Worm (Caenorhabditis elegans): ENCODE measurements around the gene glb-29.

The glb-29 gene

DNA sequence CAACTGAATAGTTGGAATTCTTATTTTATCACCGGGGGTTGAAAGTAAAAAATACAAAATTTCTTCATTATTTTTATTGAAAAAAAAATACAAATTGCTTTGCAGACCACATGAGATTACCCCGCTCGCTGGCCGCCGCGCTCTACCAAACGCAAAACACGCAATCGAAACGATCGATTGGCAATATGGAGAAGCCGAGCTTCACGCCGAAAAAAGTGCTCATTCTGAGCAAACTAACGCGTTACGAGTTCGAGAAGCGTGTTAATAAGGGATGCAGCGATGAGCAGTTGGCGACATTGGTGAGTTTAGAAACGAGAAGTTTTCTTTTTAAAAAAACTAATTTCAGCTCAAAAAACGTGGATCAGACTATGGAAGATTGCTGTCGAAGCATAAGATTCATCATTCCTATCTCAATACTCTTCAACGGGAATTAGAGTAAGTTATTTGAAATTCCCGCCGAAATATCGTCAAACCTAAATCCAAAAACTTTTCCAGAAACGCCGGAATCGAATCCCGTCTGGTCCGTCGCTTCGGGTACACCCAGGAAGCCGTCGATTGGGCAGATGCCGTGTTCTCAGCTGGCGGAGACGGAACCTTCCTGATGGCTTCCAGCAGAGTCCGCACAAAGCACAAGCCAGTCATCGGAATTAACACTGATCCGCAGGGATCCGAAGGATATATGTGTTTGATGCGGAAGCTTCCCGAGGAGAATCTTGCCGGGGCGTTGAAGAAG, 46.7 kb downstream of the glb-29 start:
- no peak for TF ChIP-seq dao-5 (tag; optimal IDR thresholded peaks at IDR 0.05)
- TF ChIP-seq him-1 (tag; optimal IDR thresholded peaks at IDR 0.05), result no peak
- TF ChIP-seq W03F9.2 (tag; optimal IDR thresholded peaks at IDR 0.05), result no peak

DNA sequence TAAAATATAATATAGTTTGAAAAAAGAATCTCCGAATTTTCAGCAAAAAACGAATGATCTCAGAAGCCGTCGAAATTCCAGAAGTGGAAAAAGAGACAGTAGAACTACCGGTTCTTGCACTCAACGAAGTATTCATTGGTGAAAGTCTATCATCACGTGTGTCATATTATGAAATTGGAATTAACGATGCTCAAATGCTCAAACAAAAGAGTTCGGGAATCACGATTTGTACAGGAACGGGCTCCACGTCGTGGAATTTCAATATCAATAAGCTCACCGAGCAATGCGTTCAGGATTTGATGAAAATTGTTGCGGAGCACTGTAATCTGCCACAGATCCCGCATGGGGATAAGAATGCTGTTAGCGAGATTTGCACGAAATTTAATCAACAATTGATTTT, 49.4 kb downstream of the glb-29 start:
- no peak for TF ChIP-seq him-1 (tag; optimal IDR thresholded peaks at IDR 0.05)
- no peak for TF ChIP-seq W03F9.2 (tag; optimal IDR thresholded peaks at IDR 0.05)
- TF ChIP-seq dao-5 (tag; optimal IDR thresholded peaks at IDR 0.05), result no peak

DNA sequence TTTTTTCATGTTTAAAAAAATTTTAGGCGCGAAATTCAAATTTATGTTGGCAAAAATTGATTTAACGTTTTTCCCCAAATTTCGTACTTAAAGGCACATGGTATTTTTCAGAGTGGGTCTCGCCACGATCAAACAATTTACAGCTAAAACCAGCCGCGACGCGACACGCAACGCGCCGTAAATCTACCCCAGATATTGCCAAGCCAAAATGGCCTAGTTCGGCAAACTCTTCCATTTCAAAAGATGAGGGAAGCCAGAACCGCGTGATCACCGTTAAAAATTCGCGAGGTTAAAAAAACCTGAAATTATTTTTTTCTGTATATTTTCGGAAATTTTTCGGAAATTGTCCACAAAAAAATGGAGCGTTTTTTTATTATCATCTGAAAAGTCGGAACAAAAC, 51.0 kb downstream of the glb-29 start:
- TF ChIP-seq dao-5 (tag; optimal IDR thresholded peaks at IDR 0.05) (no peak), W03F9.2 (tag; optimal IDR thresholded peaks at IDR 0.05) (no peak), him-1 (tag; optimal IDR thresholded peaks at IDR 0.05) (no peak)

DNA sequence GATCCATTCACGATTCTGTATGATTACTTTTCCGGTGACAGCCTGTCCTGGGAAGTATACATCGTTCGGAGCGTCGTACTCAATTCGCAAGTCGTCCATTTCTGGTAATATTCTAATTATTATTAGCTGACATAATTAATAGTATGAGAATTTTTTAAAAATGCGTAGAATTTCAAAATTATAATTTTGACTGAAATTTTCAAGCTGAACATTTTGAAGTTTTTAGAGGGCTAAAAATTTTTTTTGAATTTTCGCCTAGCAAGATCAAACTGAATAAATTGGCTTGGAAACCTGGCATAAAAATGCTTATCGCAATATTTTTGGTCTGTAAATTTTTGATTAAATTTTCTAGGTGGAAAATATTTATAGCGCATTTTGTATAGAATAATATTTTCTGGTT, 53.6 kb downstream of the glb-29 start, which contains the start of gene arrd-7:
TSS of gene arrd-7 (minus strand) at position 101 of the 400 bp plus-strand sequence.
- TF ChIP-seq dao-5 (tag; optimal IDR thresholded peaks at IDR 0.05), result no peak
- TF ChIP-seq him-1 (tag; optimal IDR thresholded peaks at IDR 0.05), result no peak
- TF ChIP-seq W03F9.2 (tag; optimal IDR thresholded peaks at IDR 0.05), result no peak

DNA sequence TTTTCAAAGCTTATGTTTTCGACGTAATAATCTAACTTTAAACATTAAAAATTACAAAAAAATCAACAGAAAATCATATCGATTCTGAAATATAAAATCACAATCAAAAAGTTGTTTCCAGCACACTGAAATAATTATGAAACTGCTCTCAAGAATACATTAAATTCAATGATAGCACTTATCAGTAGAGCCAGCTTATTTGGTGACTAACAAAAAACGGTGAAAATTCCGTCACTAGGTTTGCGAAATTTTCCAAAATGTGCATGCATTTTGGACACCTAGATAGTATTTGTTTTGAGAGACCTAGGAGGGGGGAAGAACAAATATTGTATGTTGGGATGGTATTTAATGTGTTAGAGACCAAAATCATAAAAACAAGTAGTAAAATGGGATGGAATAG, 54.2 kb downstream of the glb-29 start:
- TF ChIP-seq W03F9.2 (tag; optimal IDR thresholded peaks at IDR 0.05) (no peak), dao-5 (tag; optimal IDR thresholded peaks at IDR 0.05) (no peak), him-1 (tag; optimal IDR thresholded peaks at IDR 0.05) (no peak)

DNA sequence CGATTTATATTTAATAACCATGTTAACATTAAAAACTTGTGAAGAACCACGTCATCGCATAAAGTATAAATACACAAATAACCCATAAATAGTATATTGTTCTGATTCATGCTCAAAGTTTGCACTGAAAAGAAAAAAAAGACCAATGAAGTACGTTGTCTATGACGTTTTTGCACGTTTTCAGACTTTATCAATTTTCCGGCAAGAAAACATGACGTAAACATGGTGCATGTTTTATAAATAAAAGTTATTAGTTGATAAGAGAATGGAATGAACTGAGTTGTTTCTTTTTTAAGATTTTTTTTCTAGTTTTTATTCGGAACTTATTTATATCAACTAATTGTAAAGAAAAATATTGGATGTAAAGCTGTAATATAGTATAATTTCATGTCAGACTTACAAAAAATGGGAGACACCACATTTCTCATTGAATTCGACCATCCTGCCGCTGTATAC, 55.8 kb downstream of the glb-29 start, which contains the start of gene arrd-8:
TSS of gene arrd-8 (plus strand) at position 406 of the 456 bp plus-strand sequence.
- no peak for TF ChIP-seq W03F9.2 (tag; optimal IDR thresholded peaks at IDR 0.05)
- TF ChIP-seq dao-5 (tag; optimal IDR thresholded peaks at IDR 0.05), result no peak
- TF ChIP-seq him-1 (tag; optimal IDR thresholded peaks at IDR 0.05), result no peak

DNA sequence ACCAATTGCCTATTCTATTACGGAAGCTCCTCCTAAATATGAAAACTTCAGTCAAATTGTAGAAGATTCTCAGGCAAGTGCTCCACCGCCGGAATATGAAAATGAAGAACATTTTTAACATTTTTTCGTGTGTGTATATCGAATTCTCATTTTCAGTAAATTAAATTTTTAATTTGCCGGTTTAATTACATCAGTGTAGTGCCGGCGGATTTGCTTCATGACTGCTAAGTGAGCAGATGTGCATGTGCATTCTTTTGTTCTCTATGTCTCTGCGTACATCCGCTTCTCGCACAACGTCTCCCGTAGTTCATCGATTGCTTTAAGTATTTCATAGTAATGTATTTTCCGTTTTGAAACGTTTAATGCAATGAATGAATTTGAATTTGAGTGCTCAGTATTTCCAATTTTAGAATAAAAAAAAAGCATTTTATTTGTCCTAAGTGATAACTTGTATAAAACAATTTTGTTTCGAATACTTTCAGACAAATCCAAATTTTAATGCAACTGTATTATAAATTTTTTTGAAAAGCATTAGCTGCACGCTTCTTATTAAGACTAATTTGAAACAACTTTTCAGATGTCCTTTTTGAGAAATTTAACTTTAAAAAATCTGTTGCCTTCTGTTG, 58.7 kb downstream of the glb-29 start, which contains the start of gene Y17G7B.22:
TSS of gene Y17G7B.22 (plus strand) at position 576 of the 626 bp plus-strand sequence.
- TF ChIP-seq dao-5 (tag; optimal IDR thresholded peaks at IDR 0.05) (no peak), him-1 (tag; optimal IDR thresholded peaks at IDR 0.05) (no peak), W03F9.2 (tag; optimal IDR thresholded peaks at IDR 0.05) (no peak)

DNA sequence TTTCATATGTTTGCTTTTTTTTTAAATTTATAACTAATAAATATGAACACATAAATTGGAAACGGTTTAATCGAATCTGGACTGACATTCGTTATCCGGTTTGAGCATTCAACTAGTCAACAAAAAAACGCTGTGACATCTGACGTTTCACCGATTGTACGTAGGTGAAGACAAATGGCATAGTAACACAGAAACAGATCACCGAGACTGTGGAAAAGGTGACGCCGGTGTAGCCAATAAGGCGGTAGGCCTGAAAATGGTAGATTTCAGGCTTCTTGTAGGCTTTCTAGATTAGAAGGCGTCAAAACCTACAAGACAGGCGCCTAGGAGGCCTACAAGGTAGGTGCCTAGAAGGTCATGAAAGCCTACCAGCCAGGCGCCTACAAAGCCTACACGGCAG, 62.4 kb downstream of the glb-29 start:
- TF ChIP-seq him-1 (tag; optimal IDR thresholded peaks at IDR 0.05), result no peak
- TF ChIP-seq W03F9.2 (tag; optimal IDR thresholded peaks at IDR 0.05), result no peak
- no peak for TF ChIP-seq dao-5 (tag; optimal IDR thresholded peaks at IDR 0.05)
